Fruit fly (Drosophila melanogaster) whole organism, embryonic: ENCODE data around the gene Mbs.
A peak's percentile ranks its signal among the peaks of the same experiment; 100 is the strongest.

Experiments
- ATbp ChIP-seq: fragments of 200-800 bp; sonication (Bioruptor generic); optimal IDR thresholded peaks from 2 replicates; lab custom pipeline; 2017; ENCODE audit warnings: missing biosample characterization, mild to moderate bottlenecking, missing genetic modification characterization, missing genetic modification reagents
- Blimp-1 ChIP-seq: fragments of 200-800 bp; sonication (Bioruptor generic); optimal IDR thresholded peaks from 3 replicates; lab custom pipeline; 2018; ENCODE audit warnings: missing biosample characterization, missing genetic modification characterization, mild to moderate bottlenecking, moderate library complexity, missing genetic modification reagents
- CG10147 ChIP-seq: fragments of 200-800 bp; sonication (Bioruptor generic); optimal IDR thresholded peaks from 2 replicates; lab custom pipeline; 2019; ENCODE audit warnings: missing biosample characterization, mild to moderate bottlenecking, missing genetic modification characterization, moderate library complexity
- CG10431 ChIP-seq: fragments of 200-800 bp; sonication (Bioruptor generic); optimal IDR thresholded peaks from 3 replicates; lab custom pipeline; 2018; ENCODE audit warnings: missing biosample characterization, mild to moderate bottlenecking, missing genetic modification characterization
- CG11085 ChIP-seq: fragments of 200-800 bp; sonication (Bioruptor generic); IDR thresholded peaks from 2 replicates; pipeline ENCODE4 v1.3.6; 2022; ENCODE audit warnings: missing biosample characterization, missing genetic modification characterization
- CG12659 ChIP-seq: fragments of 200-800 bp; sonication (Bioruptor generic); optimal IDR thresholded peaks from 3 replicates; lab custom pipeline; 2017; ENCODE audit warnings: mild to moderate bottlenecking, missing biosample characterization, missing genetic modification reagents, missing genetic modification characterization
- CG12744 ChIP-seq: fragments of 200-800 bp; sonication (Bioruptor generic); optimal IDR thresholded peaks from 2 replicates; lab custom pipeline; 2016; ENCODE audit warnings: missing biosample characterization, missing genetic modification characterization
- CG12769 ChIP-seq: fragments of 200-800 bp; sonication (Bioruptor generic); optimal IDR thresholded peaks from 2 replicates; lab custom pipeline; 2019; ENCODE audit warnings: missing biosample characterization, mild to moderate bottlenecking, missing genetic modification characterization, moderate library complexity
- CG15011 ChIP-seq: fragments of 200-800 bp; sonication (Bioruptor generic); optimal IDR thresholded peaks from 3 replicates; lab custom pipeline; 2018; ENCODE audit warnings: missing biosample characterization, mild to moderate bottlenecking, missing genetic modification characterization
- CG17361 ChIP-seq: fragments of 200-800 bp; sonication (Bioruptor generic); IDR thresholded peaks from 3 replicates; pipeline ENCODE4 v1.3.6; 2022; ENCODE audit warnings: missing biosample characterization, missing genetic modification characterization
- CG17612 ChIP-seq: fragments of 200-800 bp; sonication (Bioruptor generic); IDR thresholded peaks from 2 replicates; pipeline ENCODE4 v1.3.6; 2022; ENCODE audit warnings: missing biosample characterization, missing genetic modification characterization
- CG18262 ChIP-seq: fragments of 200-800 bp; optimal IDR thresholded peaks from 3 replicates; lab custom pipeline; 2019; ENCODE audit warnings: missing biosample characterization, mild to moderate bottlenecking, missing genetic modification characterization, moderate library complexity
- CG1832 ChIP-seq: fragments of 200-800 bp; sonication (Bioruptor generic); optimal IDR thresholded peaks from 2 replicates; lab custom pipeline; 2017; ENCODE audit warnings: missing biosample characterization, mild to moderate bottlenecking, missing genetic modification characterization, inconsistent platforms
- CG18764 ChIP-seq: fragments of 200-800 bp; sonication (Bioruptor generic); optimal IDR thresholded peaks from 3 replicates; lab custom pipeline; 2016; ENCODE audit warnings: missing biosample characterization, missing genetic modification characterization
- CG2129 ChIP-seq: fragments of 200-800 bp; sonication (Bioruptor generic); IDR thresholded peaks from 2 replicates; pipeline ENCODE4 v1.3.6; 2022; ENCODE audit warnings: missing biosample characterization, missing genetic modification characterization; ENCODE audit not compliant: partially characterized antibody
- CG3163 ChIP-seq: fragments of 200-800 bp; sonication (Bioruptor generic); optimal IDR thresholded peaks from 3 replicates; lab custom pipeline; 2016; ENCODE audit warnings: missing biosample characterization, missing genetic modification characterization
- CG32532 ChIP-seq: fragments of 200-800 bp; sonication (Bioruptor generic); IDR thresholded peaks from 2 replicates; pipeline ENCODE4 v1.3.6; 2022; ENCODE audit warnings: missing biosample characterization, missing genetic modification characterization
- CG34376 ChIP-seq: fragments of 200-800 bp; sonication (Bioruptor generic); optimal IDR thresholded peaks from 2 replicates; lab custom pipeline; 2018; ENCODE audit warnings: missing biosample characterization, mild to moderate bottlenecking, missing genetic modification characterization
- CG7839 ChIP-seq: fragments of 200-800 bp; sonication (Bioruptor generic); optimal IDR thresholded peaks from 3 replicates; lab custom pipeline; 2018; ENCODE audit warnings: missing biosample characterization, mild to moderate bottlenecking, missing genetic modification characterization, moderate library complexity
- CG8290 ChIP-seq, 3 experiments: fragments of 200-800 bp; sonication (Bioruptor generic); optimal IDR thresholded peaks; 2 replicates each; lab custom pipeline; 2016 to 2019; ENCODE audit warnings: missing biosample characterization in 3 of 3, missing genetic modification characterization in 3 of 3, mild to moderate bottlenecking in 2 of 3, moderate library complexity in 1 of 3
- CG9817 ChIP-seq: fragments of 200-800 bp; sonication (Bioruptor generic); optimal IDR thresholded peaks from 2 replicates; lab custom pipeline; 2018; ENCODE audit warnings: missing biosample characterization, mild to moderate bottlenecking, missing genetic modification characterization, moderate library complexity
- CHES-1-like ChIP-seq: fragments of 200-800 bp; sonication (Bioruptor generic); optimal IDR thresholded peaks from 2 replicates; lab custom pipeline; 2016; ENCODE audit warnings: missing biosample characterization, missing genetic modification characterization
- Chrac-16 ChIP-seq: fragments of 200-800 bp; sonication (Bioruptor generic); optimal IDR thresholded peaks from 3 replicates; lab custom pipeline; 2016; ENCODE audit warnings: missing biosample characterization, missing genetic modification characterization
- H2.0 ChIP-seq: fragments of 200-800 bp; sonication (Bioruptor generic); IDR thresholded peaks from 2 replicates; pipeline ENCODE4 v1.3.6; 2022; ENCODE audit warnings: missing biosample characterization, missing genetic modification characterization
- Hand ChIP-seq: fragments of 200-800 bp; sonication (Bioruptor generic); optimal IDR thresholded peaks from 2 replicates; lab custom pipeline; 2017; ENCODE audit warnings: mild to moderate bottlenecking, missing biosample characterization, missing genetic modification reagents, missing genetic modification characterization
- HmgZ ChIP-seq: fragments of 200-800 bp; sonication (Bioruptor generic); optimal IDR thresholded peaks from 2 replicates; lab custom pipeline; 2018; ENCODE audit warnings: missing biosample characterization, mild to moderate bottlenecking, missing genetic modification characterization
- Hsf ChIP-seq: fragments of 200-800 bp; sonication (Bioruptor generic); optimal IDR thresholded peaks from 3 replicates; lab custom pipeline; 2016; ENCODE audit warnings: missing biosample characterization, missing genetic modification characterization
- MBD-R2 ChIP-seq: fragments of 200-800 bp; sonication (Bioruptor generic); IDR thresholded peaks from 2 replicates; pipeline ENCODE4 v1.3.6; 2022; ENCODE audit warnings: missing biosample characterization, missing genetic modification characterization
- NC2β ChIP-seq: fragments of 200-800 bp; sonication (Bioruptor generic); optimal IDR thresholded peaks from 2 replicates; lab custom pipeline; 2016; ENCODE audit warnings: missing biosample characterization, missing genetic modification characterization
- NFAT ChIP-seq: fragments of 200-800 bp; sonication (Bioruptor generic); IDR thresholded peaks from 2 replicates; pipeline ENCODE4 v1.3.6; 2022; ENCODE audit warnings: missing biosample characterization, missing genetic modification characterization
- PHDP ChIP-seq: fragments of 200-800 bp; sonication (Bioruptor generic); optimal IDR thresholded peaks from 3 replicates; lab custom pipeline; 2018; ENCODE audit warnings: missing biosample characterization, mild to moderate bottlenecking, missing genetic modification characterization, moderate library complexity
- Ravus ChIP-seq: fragments of 200-800 bp; sonication (Bioruptor generic); IDR thresholded peaks from 2 replicates; pipeline ENCODE4 v1.3.6; 2022; ENCODE audit warnings: missing biosample characterization, missing genetic modification characterization
- al ChIP-seq: fragments of 200-800 bp; sonication (Bioruptor generic); IDR thresholded peaks from 2 replicates; pipeline ENCODE4 v1.3.6; 2022; ENCODE audit warnings: missing biosample characterization, missing genetic modification characterization
- aop ChIP-seq: fragments of 200-800 bp; sonication (Bioruptor generic); IDR thresholded peaks from 2 replicates; pipeline ENCODE4 v1.3.6; 2022; ENCODE audit warnings: missing biosample characterization, missing genetic modification characterization
- ash1 ChIP-seq: fragments of 200-800 bp; sonication (Bioruptor generic); optimal IDR thresholded peaks from 2 replicates; lab custom pipeline; 2018; ENCODE audit warnings: missing biosample characterization, mild to moderate bottlenecking, missing genetic modification characterization
- bsh ChIP-seq, 2 experiments: fragments of 200-800 bp; sonication (Bioruptor generic); optimal IDR thresholded peaks; 2 replicates each; lab custom pipeline; 2017 to 2018; ENCODE audit warnings: mild to moderate bottlenecking in 2 of 2, missing biosample characterization in 2 of 2, missing genetic modification characterization in 2 of 2, moderate library complexity in 1 of 2
- chinmo ChIP-seq: fragments of 200-800 bp; sonication (Bioruptor generic); IDR thresholded peaks from 4 replicates; pipeline ENCODE4 v1.3.6; 2022; ENCODE audit warnings: missing biosample characterization, missing genetic modification characterization; ENCODE audit not compliant: partially characterized antibody
- gro ChIP-seq: fragments of 200-800 bp; sonication (Bioruptor generic); optimal IDR thresholded peaks from 2 replicates; lab custom pipeline; 2016; ENCODE audit warnings: missing biosample characterization, missing genetic modification characterization
- gsb-n ChIP-seq: fragments of 200-800 bp; sonication (Bioruptor generic); optimal IDR thresholded peaks from 3 replicates; lab custom pipeline; 2018; ENCODE audit warnings: missing biosample characterization, mild to moderate bottlenecking, missing genetic modification characterization
- gt ChIP-seq: fragments of 200-800 bp; sonication (Bioruptor generic); IDR thresholded peaks from 2 replicates; pipeline ENCODE4 v1.3.6; 2022; ENCODE audit warnings: missing biosample characterization, missing genetic modification characterization
- hth ChIP-seq: fragments of >200 bp; optimal IDR thresholded peaks from 2 replicates; lab custom pipeline; 2017; ENCODE audit warnings: inconsistent platforms
- jigr1 ChIP-seq: fragments of 200-800 bp; sonication (Bioruptor generic); IDR thresholded peaks from 3 replicates; pipeline ENCODE4 v1.3.6; 2022; ENCODE audit warnings: missing biosample characterization, missing genetic modification characterization
- lilli ChIP-seq: fragments of 200-800 bp; sonication (Bioruptor generic); optimal IDR thresholded peaks from 3 replicates; lab custom pipeline; 2016; ENCODE audit warnings: missing biosample characterization, missing genetic modification characterization
- pita ChIP-seq: fragments of 200-800 bp; sonication (Bioruptor generic); optimal IDR thresholded peaks from 2 replicates; lab custom pipeline; 2017; ENCODE audit warnings: missing biosample characterization, mild to moderate bottlenecking, missing genetic modification characterization
- scrt ChIP-seq: fragments of 200-800 bp; sonication (Bioruptor generic); optimal IDR thresholded peaks from 2 replicates; lab custom pipeline; 2018; ENCODE audit warnings: missing biosample characterization, mild to moderate bottlenecking, missing genetic modification characterization, moderate library complexity
- slbo ChIP-seq: fragments of 200-800 bp; sonication (Bioruptor generic); IDR thresholded peaks from 2 replicates; pipeline ENCODE4 v1.3.6; 2022; ENCODE audit warnings: missing biosample characterization, missing genetic modification characterization
- tgo ChIP-seq: fragments of 200-800 bp; sonication (Bioruptor generic); IDR thresholded peaks from 3 replicates; pipeline ENCODE4 v1.3.6; 2022; ENCODE audit warnings: missing biosample characterization, missing genetic modification characterization
- zf30C ChIP-seq: fragments of 200-800 bp; sonication (Bioruptor generic); optimal IDR thresholded peaks from 3 replicates; lab custom pipeline; 2018; ENCODE audit warnings: missing biosample characterization, mild to moderate bottlenecking, missing genetic modification characterization

Mbs gene

DNA sequence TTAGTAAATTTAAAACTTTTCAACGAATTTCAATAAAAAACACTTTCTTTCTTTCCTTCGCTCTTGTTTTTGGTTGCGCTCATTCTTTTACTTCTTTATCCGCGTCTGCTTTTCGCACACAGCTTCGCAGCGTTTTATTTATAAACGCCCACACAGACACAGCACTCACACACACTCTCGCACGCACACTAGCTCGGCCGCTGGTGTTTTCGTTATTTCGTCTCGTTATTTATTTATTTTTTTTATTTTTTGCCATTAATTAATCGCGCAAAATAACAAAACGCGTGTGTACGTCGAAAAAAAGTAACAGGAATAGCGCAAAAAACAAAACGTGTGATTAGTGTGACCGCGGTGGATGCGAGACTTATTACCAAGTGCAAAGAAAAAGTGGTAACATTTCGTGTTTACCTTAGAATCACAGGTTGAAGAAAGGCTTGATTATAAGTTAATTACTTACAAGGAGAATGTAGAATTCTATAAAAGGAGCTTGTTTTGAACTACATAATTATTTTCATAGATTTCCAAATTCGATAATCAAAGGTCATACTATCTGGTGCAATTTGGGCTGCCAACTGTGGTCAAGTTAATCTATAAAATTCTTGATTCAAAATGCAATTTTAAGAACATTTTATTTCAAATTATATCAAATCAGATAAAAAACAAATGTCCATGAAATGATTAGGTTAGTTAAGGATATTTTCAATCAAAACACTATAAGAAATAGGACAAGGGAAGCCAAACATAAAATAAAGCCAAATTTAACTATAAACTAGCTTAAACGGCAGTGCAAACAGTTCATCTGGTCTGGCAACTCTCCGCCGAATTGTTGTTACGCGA lies 47.1 kb upstream of the Mbs start, which contains the start of the genes hzg and mRpS31 (continued):
- TF ChIP-seq CG10147 (peak; percentile 65), CG17612 (no peak), CG3163 (GFP tag; lab: Kevin White, UChicago) (peak; percentile 40), CG34376 (GFP tag; lab: Kevin White, UChicago) (peak; percentile 36), MBD-R2 (GFP tag; lab: Robert Waterston, UW) (peak; percentile 49; the same call in 1 of the 2 replicates), PHDP (peak; percentile 51), CG1832 (GFP tag; lab: Kevin White, UChicago) (no peak), CG18764 (GFP tag; lab: Kevin White, UChicago) (peak; percentile 13), CG9817 (tag; lab: Kevin White, UChicago) (peak; percentile 67), Hand (GFP tag; lab: Kevin White, UChicago) (no peak), HmgZ (tag; lab: Kevin White, UChicago) (peak; percentile 47), CG12659 (peak; percentile 42), chinmo (GFP tag; lab: Robert Waterston, UW) (no peak), CG12769 (tag; lab: Kevin White, UChicago) (no peak), lilli (GFP tag; lab: Kevin White, UChicago) (peak; percentile 72), NC2β (GFP tag; lab: Kevin White, UChicago) (peak; percentile 6), CG2129 (no peak), scrt (peak; percentile 34), tgo (GFP tag; lab: Robert Waterston, UW) (peak; percentile 50; the same call in 2 of the 3 replicates), CG18262 (tag; lab: Kevin White, UChicago) (peak; percentile 66), ash1 (GFP tag; lab: Kevin White, UChicago) (no peak), CG32532 (peak; percentile 51), CG17361 (GFP tag; lab: Robert Waterston, UW) (peak; percentile 73), CG10431 (GFP tag; lab: Kevin White, UChicago) (peak; percentile 39), Ravus (GFP tag; lab: Robert Waterston, UW) (no peak), gsb-n (tag; lab: Kevin White, UChicago) (peak; percentile 20), pita (GFP tag; lab: Kevin White, UChicago) (no peak), CG11085 (GFP tag; lab: Robert Waterston, UW) (0 out of 2 replicates have a peak, but pooled peaks have one; percentile 10), Chrac-16 (GFP tag; lab: Kevin White, UChicago) (peak; percentile 60), hth (lab: Kevin White, UChicago) (no peak), al (GFP tag; lab: Robert Waterston, UW) (peak; percentile 52; the same call in 1 of the 2 replicates), jigr1 (GFP tag; lab: Robert Waterston, UW) (no peak), aop (GFP tag; lab: Robert Waterston, UW) (no peak), NFAT (no peak), Blimp-1 (GFP tag; lab: Kevin White, UChicago) (peak; percentile 65), CG8290 (GFP tag; optimal IDR thresholded peaks at IDR 0.05; lab: Kevin White, UChicago) (peak; percentile 36), CG8290 (tag; optimal IDR thresholded peaks at IDR 0.05; lab: Kevin White, UChicago) (peak in 1 of 2 experiments; percentile 5), CHES-1-like (GFP tag; lab: Kevin White, UChicago) (peak; percentile 20), ATbp (GFP tag; lab: Kevin White, UChicago) (no peak), gro (GFP tag; lab: Kevin White, UChicago) (peak; percentile 4), CG12744 (GFP tag; lab: Kevin White, UChicago) (peak; percentile 40), CG7839 (tag; lab: Kevin White, UChicago) (peak; percentile 25), Hsf (GFP tag; lab: Kevin White, UChicago) (peak; percentile 67), zf30C (GFP tag; lab: Kevin White, UChicago) (peak; percentile 5), bsh (GFP tag; optimal IDR thresholded peaks at IDR 0.05; lab: Kevin White, UChicago) (peak; percentile 55 to 81), CG15011 (GFP tag; lab: Kevin White, UChicago) (no peak), H2.0 (GFP tag; lab: Robert Waterston, UW) (peak; percentile 43; the same call in 1 of the 2 replicates), gt (GFP tag; lab: Robert Waterston, UW) (no peak), slbo (GFP tag; lab: Robert Waterston, UW) (peak; percentile 65)
